Worm (Caenorhabditis elegans): ENCODE measurements around the gene hmg-4.

The hmg-4 gene

DNA sequence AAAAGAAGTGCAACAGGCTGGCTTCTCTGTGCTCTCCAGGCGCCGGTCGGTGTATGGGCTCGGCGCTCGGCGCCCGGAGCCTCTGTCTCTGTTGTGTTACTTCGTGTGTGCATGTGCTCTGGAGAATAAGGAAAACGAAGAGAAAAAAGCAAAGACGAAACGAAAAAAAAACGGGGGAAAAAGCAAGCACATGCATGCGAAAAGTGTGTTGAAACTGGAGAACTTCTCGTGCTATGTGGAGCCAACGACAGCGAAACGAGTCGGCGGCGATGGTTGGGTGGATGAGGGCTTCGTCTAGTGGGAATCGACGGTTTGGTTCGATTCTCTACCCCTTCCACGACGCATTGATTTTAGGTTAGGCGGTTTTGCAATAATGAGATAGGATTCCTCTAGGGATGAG is 6.0 kb upstream of the hmg-4 start (continued):
- TF ChIP-seq gei-8 (GFP tag; optimal IDR thresholded peaks at IDR 0.05): no peak
- TF ChIP-seq F37D6.2 (tag; optimal IDR thresholded peaks at IDR 0.05): no peak
- 0 out of 2 replicates have a peak, but pooled peaks have one; percentile 31 for TF ChIP-seq ceh-20 (GFP tag; IDR thresholded peaks at IDR 0.05)
- no peak for TF ChIP-seq skn-1 (tag; optimal IDR thresholded peaks at IDR 0.05)
- no peak for TF ChIP-seq zip-11 (GFP tag; IDR thresholded peaks at IDR 0.05)
- TF ChIP-seq F44E2.7 (GFP tag; IDR thresholded peaks at IDR 0.05): no peak
- no peak for TF ChIP-seq lin-29 (GFP tag; IDR thresholded peaks at IDR 0.05)
- TF ChIP-seq nhr-11 (tag; optimal IDR thresholded peaks at IDR 0.05): peak; percentile 23
- no peak for TF ChIP-seq cey-2 (tag; optimal IDR thresholded peaks at IDR 0.05; ENCODE audit: borderline replicate concordance, insufficient read depth)
- no peak for TF ChIP-seq tag-97 (GFP tag; IDR thresholded peaks at IDR 0.05)
- no peak for TF ChIP-seq zfp-2 (tag; optimal IDR thresholded peaks at IDR 0.05)
- peak; percentile 59 for TF ChIP-seq mxl-3 (GFP tag; optimal IDR thresholded peaks at IDR 0.05)
- TF ChIP-seq dmd-8 (GFP tag; IDR thresholded peaks at IDR 0.05): 0 out of 2 replicates have a peak, but pooled peaks have one; percentile 15
- peak; percentile 53; the same call in 1 of the 2 replicates for TF ChIP-seq vab-7 (GFP tag; IDR thresholded peaks at IDR 0.05)
- 0 out of 4 replicates have a peak, but pooled peaks of 1 of the 2 experiments have one; percentile 41 for TF ChIP-seq madf-5 (GFP tag; IDR thresholded peaks at IDR 0.05)
- TF ChIP-seq tra-1 (GFP tag; IDR thresholded peaks at IDR 0.05): peak; percentile 39; the same call in 1 of the 2 replicates
- no peak for TF ChIP-seq jun-1 (tag; optimal IDR thresholded peaks at IDR 0.05)
- TF ChIP-seq daf-12 (tag; optimal IDR thresholded peaks at IDR 0.05): no peak
- peak; percentile 5 for TF ChIP-seq spr-1 (tag; optimal IDR thresholded peaks at IDR 0.05)
- no peak for TF ChIP-seq lim-7 (GFP tag; IDR thresholded peaks at IDR 0.05)
- no peak for TF ChIP-seq nhr-10 (tag; optimal IDR thresholded peaks at IDR 0.05)
- no peak for TF ChIP-seq snpc-4 (tag; optimal IDR thresholded peaks at IDR 0.05)
- TF ChIP-seq ZK337.2 (GFP tag; IDR thresholded peaks at IDR 0.05): no peak
- peak; percentile 94 for TF ChIP-seq aha-1 (tag)
- TF ChIP-seq Y75B8A.6 (GFP tag; IDR thresholded peaks at IDR 0.05): no peak
- TF ChIP-seq ztf-7 (tag; optimal IDR thresholded peaks at IDR 0.05): no peak
- TF ChIP-seq php-3 (GFP tag; IDR thresholded peaks at IDR 0.05): no peak
- no peak for TF ChIP-seq arid-1 (GFP tag; conservative IDR thresholded peaks at IDR 0.05)
- TF ChIP-seq saeg-2 (GFP tag; IDR thresholded peaks at IDR 0.05): no peak
- no peak for TF ChIP-seq nhr-77 (tag; optimal IDR thresholded peaks at IDR 0.05)
- TF ChIP-seq fos-1 (tag; optimal IDR thresholded peaks at IDR 0.05): no peak
- no peak for TF ChIP-seq lin-39 (tag; optimal IDR thresholded peaks at IDR 0.05)
- TF ChIP-seq nhr-48 (tag; optimal IDR thresholded peaks at IDR 0.05): peak; percentile 18
- peak; percentile 13 for TF ChIP-seq duxl-1 (tag; optimal IDR thresholded peaks at IDR 0.05; ENCODE audit: poor library complexity)
- no peak for TF ChIP-seq F49E8.2 (tag; optimal IDR thresholded peaks at IDR 0.05; ENCODE audit: borderline replicate concordance)
- no peak for TF ChIP-seq lin-1 (GFP tag; IDR thresholded peaks at IDR 0.05)
- TF ChIP-seq F26F4.8 (GFP tag; conservative IDR thresholded peaks at IDR 0.05): no peak
- peak; percentile 60 for TF ChIP-seq set-16 (GFP tag; IDR thresholded peaks at IDR 0.05)
- 0 out of 2 replicates have a peak, but pooled peaks have one; percentile 35 for TF ChIP-seq mdt-29 (GFP tag; IDR thresholded peaks at IDR 0.05)
- no peak for TF ChIP-seq lir-3 (tag; optimal IDR thresholded peaks at IDR 0.05)
- no peak for TF ChIP-seq nhr-237 (tag; optimal IDR thresholded peaks at IDR 0.05)
- no peak for TF ChIP-seq daf-19 (GFP tag; conservative IDR thresholded peaks at IDR 0.05)
- peak; percentile 14 for TF ChIP-seq dpl-1 (GFP tag; optimal IDR thresholded peaks at IDR 0.05)
- TF ChIP-seq T26A8.4 (GFP tag; IDR thresholded peaks at IDR 0.05): no peak
- no peak for TF ChIP-seq egl-27 (tag; optimal IDR thresholded peaks at IDR 0.05)
- no peak for TF ChIP-seq F10B5.3 (tag; optimal IDR thresholded peaks at IDR 0.05)
- peak; percentile 66 for TF ChIP-seq hlh-11 (tag; optimal IDR thresholded peaks at IDR 0.05)
- no peak for TF ChIP-seq unc-130 (GFP tag; optimal IDR thresholded peaks at IDR 0.05)
- TF ChIP-seq pha-4 (GFP tag; IDR thresholded peaks at IDR 0.05): peak; percentile 61; the same call in 1 of the 2 replicates
- no peak for TF ChIP-seq pha-4 (tag; optimal IDR thresholded peaks at IDR 0.05)
- TF ChIP-seq ceh-82 (tag; optimal IDR thresholded peaks at IDR 0.05): no peak
- peak; percentile 77 for TF ChIP-seq hmg-1.1 (GFP tag; IDR thresholded peaks at IDR 0.05)

All from whole organism, L4 larva.